Worm (Caenorhabditis elegans) whole organism, mixed stage, embryonic: ENCODE results near the gene T22F3.10.
"Not testable (repeated sequence)": the region's sequence is repeated elsewhere in the genome, so short reads cannot be mapped to it uniquely, and the experiment has no call there.

ENCODE experiments used
- M03D4.4 ChIP-seq: sonication (generic microtip); optimal IDR thresholded peaks from 2 replicates; lab custom pipeline; 2017; ENCODE audit warnings: mild to moderate bottlenecking, missing genetic modification characterization, missing compliant biosample characterization
- elt-3 ChIP-seq: fragments of 150-350 bp; optimal IDR thresholded peaks from 2 replicates; lab custom pipeline; 2014; ENCODE audit warnings: missing biosample characterization, missing genetic modification characterization
- ham-2 ChIP-seq: fragments of 200-800 bp; sonication (Bioruptor generic); optimal IDR thresholded peaks from 2 replicates; lab custom pipeline; 2018; ENCODE audit warnings: mild to moderate bottlenecking, missing genetic modification characterization, missing compliant biosample characterization
- mab-5 ChIP-seq: fragments of 150-350 bp; optimal IDR thresholded peaks from 2 replicates; lab custom pipeline; 2014; ENCODE audit warnings: missing biosample characterization, missing genetic modification characterization
- mls-2 ChIP-seq: sonication (generic microtip); optimal IDR thresholded peaks from 2 replicates; lab custom pipeline; 2016; ENCODE audit warnings: mild to moderate bottlenecking, missing genetic modification characterization, moderate library complexity, missing compliant biosample characterization
- nhr-237 ChIP-seq: fragments of 150-350 bp; optimal IDR thresholded peaks from 2 replicates; lab custom pipeline; 2014; ENCODE audit warnings: missing biosample characterization, missing genetic modification characterization
- sptf-1 ChIP-seq: sonication (generic microtip); optimal IDR thresholded peaks from 2 replicates; lab custom pipeline; 2017; ENCODE audit warnings: mild to moderate bottlenecking, missing genetic modification characterization, moderate library complexity, missing compliant biosample characterization
- unc-120 ChIP-seq: sonication (generic microtip); optimal IDR thresholded peaks from 2 replicates; lab custom pipeline; 2017; ENCODE audit warnings: missing genetic modification characterization, missing compliant biosample characterization; ENCODE audit not compliant: poor library complexity, severe bottlenecking
- unc-62 ChIP-seq: fragments of 150-350 bp; optimal IDR thresholded peaks from 2 replicates; lab custom pipeline; 2014; ENCODE audit warnings: missing biosample characterization, missing genetic modification reagents, missing genetic modification characterization

The T22F3.10 gene

ce11 chrV:3558744-3559143 lies 52.8 kb downstream of the T22F3.10 start, which contains the start of gene T24A6.1:
Gene T24A6.1 (plus strand): TSS chrV:3559044.
- TF ChIP-seq nhr-237 (tag; lab: Kevin White, UChicago); elt-3 (tag; lab: Kevin White, UChicago); unc-62 (GFP tag; lab: Kevin White, UChicago): not testable (repeated sequence)

ce11 chrV:3557422-3557821 lies 54.1 kb downstream of the T22F3.10 start, which contains the start of gene grl-31:
Gene grl-31 (minus strand): TSS chrV:3557778.
- TF ChIP-seq ham-2 (GFP tag; lab: Kevin White, UChicago) = no peak
- no peak for TF ChIP-seq sptf-1 (tag; lab: Kevin White, UChicago)
- TF ChIP-seq mls-2 (tag; lab: Kevin White, UChicago) = no peak
- no peak for TF ChIP-seq mab-5 (tag; lab: Kevin White, UChicago)
- TF ChIP-seq unc-120 = no peak
- no peak for TF ChIP-seq M03D4.4 (tag; lab: Kevin White, UChicago)
- TF ChIP-seq elt-3 (tag; lab: Kevin White, UChicago) = no peak
